Worm (Caenorhabditis elegans): Measurements from ENCODE around the gene aly-1.
A peak's percentile ranks its signal among the peaks of the same experiment; 100 is the strongest.

The aly-1 gene

DNA sequence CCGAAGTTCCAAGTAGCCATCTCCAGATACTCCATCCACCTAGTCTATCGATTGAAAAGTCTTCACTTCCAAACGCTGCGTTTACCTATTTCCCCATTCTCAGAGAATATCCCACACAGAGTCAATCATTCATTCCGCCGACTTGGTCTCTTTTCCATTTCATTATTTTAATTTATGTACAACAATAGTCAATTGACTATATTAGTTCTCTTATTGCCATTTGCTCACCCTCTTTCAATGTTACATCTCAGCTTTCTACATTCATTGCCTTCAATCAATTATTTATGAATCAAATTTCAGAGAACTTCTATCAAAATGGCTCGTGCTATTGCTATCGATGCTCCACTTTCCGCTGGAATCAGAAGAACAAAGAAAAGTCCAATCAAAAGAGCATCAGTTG is at the start of gene aly-1:
aly-1 (plus strand) TSS at position 301 of the 400 bp plus-strand sequence.
- TF ChIP-seq nhr-42 (GFP tag; IDR thresholded peaks at IDR 0.05): no peak

DNA sequence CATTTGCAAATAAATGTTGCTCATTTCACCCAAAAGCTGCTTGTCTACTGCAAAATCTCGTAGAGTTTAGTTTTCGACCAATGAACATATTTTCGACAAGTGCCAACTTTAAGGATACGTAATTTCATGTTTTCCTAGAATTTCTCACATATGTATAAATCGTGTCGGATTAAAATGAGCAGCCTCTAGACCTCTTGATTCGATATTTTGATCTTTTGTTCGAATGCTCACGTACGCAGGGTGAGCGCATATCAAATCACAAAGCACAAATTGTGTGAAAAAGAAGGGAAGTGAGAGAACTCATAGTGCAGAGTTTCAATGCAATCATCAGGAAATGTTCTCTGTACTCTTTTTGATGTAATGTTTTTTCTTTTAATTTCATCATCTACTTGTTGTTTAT is 45.2 kb upstream of the aly-1 start:
- TF ChIP-seq zfp-3 (GFP tag; conservative IDR thresholded peaks at IDR 0.05): no peak
- peak; percentile 8 for TF ChIP-seq pqm-1 (tag; optimal IDR thresholded peaks at IDR 0.05)
- no peak for TF ChIP-seq lin-39 (tag; optimal IDR thresholded peaks at IDR 0.05)
- TF ChIP-seq hlh-11 (tag; optimal IDR thresholded peaks at IDR 0.05): no peak
- TF ChIP-seq ceh-28 (tag; optimal IDR thresholded peaks at IDR 0.05): no peak
- peak in 1 of 2 experiments; percentile 21 for TF ChIP-seq lsy-2 (tag; optimal IDR thresholded peaks at IDR 0.05)
- TF ChIP-seq lir-3 (tag; optimal IDR thresholded peaks at IDR 0.05): no peak
- peak; percentile 40 to 86 for TF ChIP-seq hif-1 (tag; optimal IDR thresholded peaks at IDR 0.05)
- TF ChIP-seq lin-1 (GFP tag; IDR thresholded peaks at IDR 0.05): no peak

DNA sequence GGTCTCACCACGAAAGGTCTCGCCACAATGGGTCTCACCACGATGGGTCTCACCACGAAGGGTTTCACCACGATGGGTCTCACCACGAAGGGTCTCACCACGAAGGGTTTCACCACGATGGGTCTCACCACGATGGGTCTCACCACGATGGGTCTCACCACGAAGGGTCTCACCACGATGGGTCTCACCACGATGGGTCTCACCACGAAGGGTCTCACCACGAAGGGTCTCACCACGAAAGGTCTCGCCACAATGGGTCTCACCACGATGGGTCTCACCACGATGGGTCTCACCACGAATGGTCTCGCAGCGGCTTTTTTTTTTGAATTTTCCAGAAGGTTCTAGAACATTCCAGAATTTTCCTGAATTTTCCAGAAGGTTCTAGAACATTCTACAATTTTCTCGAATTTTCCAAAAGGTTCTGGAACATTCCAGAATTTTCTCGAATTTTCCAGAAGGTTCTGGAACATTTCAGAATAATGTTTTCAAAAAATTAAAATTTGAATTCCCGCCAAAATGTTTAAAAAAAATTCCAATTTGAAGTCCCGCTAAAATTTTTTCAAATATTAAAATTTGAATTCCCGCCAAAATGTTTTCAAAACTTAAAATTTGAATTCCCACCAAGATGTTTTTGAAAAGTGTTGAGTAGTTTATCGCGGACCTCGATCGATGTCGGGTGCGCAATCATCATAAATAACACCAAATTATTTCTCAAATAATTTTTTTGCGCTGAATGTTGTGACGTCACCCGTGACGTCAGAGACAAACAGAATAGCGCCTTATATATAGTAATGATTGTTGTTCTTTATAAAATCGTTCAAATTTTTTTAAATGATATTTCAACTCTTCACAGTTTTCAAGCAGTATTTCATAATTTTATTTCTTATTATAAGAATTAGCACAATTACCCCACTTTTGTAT is 41.2 kb upstream of the aly-1 start:
- TF ChIP-seq set-16 (GFP tag; IDR thresholded peaks at IDR 0.05) (peak; percentile 55; the same call in 1 of the 2 replicates), egl-43 (GFP tag; IDR thresholded peaks at IDR 0.05) (peak; percentile 48; the same call in 1 of the 2 replicates)

DNA sequence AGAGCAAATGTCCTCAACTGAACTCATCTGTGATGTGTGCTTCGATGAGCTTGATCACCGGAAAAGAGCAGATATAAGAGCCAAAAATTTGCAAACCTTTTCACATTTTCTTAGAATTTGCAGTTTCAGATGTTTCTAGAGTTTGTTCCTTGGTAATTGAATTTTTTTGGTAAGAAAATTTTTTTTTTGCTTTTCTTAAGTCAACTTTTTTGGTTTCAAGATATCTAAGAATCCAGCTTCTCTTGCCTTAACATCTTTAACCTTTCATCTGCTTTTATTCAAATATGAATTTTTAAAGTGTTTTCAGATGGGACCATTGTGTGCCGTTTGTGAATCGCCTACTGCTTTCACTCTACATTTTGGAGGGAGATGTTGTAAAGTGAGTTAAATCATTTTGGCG is 39.0 kb upstream of the aly-1 start, which contains the start of gene nhr-11:
nhr-11 (plus strand) TSS at position 301 of the 400 bp plus-strand sequence.
- no peak for TF ChIP-seq hlh-11 (tag; optimal IDR thresholded peaks at IDR 0.05)
- TF ChIP-seq php-3 (GFP tag; IDR thresholded peaks at IDR 0.05): no peak

DNA sequence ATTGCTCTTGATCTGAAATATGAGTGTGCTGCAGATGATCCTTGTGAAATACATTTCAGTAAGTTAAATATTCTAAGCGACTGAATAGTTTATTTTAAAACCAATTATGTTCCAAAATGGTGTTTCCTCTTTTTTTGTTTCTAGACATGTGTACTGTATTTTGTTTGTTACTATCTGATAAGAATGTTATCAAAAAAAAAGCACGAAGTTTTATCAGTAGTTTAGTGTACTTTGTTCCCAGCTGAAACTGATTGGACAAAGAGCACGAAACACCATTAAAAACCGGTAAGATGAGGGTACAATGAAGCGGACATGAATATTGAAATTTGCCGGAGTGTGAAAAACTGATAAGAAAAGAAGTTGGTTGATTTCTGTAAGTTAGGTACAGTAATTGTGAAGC is 38.5 kb upstream of the aly-1 start:
- TF ChIP-seq nhr-25 (tag; optimal IDR thresholded peaks at IDR 0.05; ENCODE audit: borderline replicate concordance, insufficient read depth): no peak
- TF ChIP-seq ces-1 (GFP tag; optimal IDR thresholded peaks at IDR 0.05): no peak
- peak; percentile 40 for TF ChIP-seq pqm-1 (tag; optimal IDR thresholded peaks at IDR 0.05)
- TF ChIP-seq dve-1 (tag; optimal IDR thresholded peaks at IDR 0.05; ENCODE audit: insufficient read depth): peak; percentile 66
- TF ChIP-seq zip-2 (tag; optimal IDR thresholded peaks at IDR 0.05): no peak
- peak; percentile 44; the same call in 1 of the 2 replicates for TF ChIP-seq dmd-6 (GFP tag; IDR thresholded peaks at IDR 0.05)
- TF ChIP-seq snpc-4 (tag; optimal IDR thresholded peaks at IDR 0.05): no peak
- TF ChIP-seq nhr-111 (GFP tag; optimal IDR thresholded peaks at IDR 0.05): no peak
- TF ChIP-seq hif-1 (tag; optimal IDR thresholded peaks at IDR 0.05): no peak
- no peak for TF ChIP-seq nhr-41 (GFP tag; IDR thresholded peaks at IDR 0.05)
- no peak for TF ChIP-seq ceh-20 (GFP tag; IDR thresholded peaks at IDR 0.05)
- TF ChIP-seq T26A8.4 (GFP tag; IDR thresholded peaks at IDR 0.05): no peak
- TF ChIP-seq mep-1 (tag; optimal IDR thresholded peaks at IDR 0.05): no peak
- no peak for TF ChIP-seq jun-1 (tag; optimal IDR thresholded peaks at IDR 0.05)
- TF ChIP-seq skn-1 (tag; optimal IDR thresholded peaks at IDR 0.05): no peak
- no peak for TF ChIP-seq F49E8.2 (tag; optimal IDR thresholded peaks at IDR 0.05; ENCODE audit: borderline replicate concordance)
- no peak for TF ChIP-seq arid-1 (GFP tag; conservative IDR thresholded peaks at IDR 0.05)
- peak; percentile 9 for TF ChIP-seq nhr-48 (tag; optimal IDR thresholded peaks at IDR 0.05)
- TF ChIP-seq hlh-11 (tag; optimal IDR thresholded peaks at IDR 0.05): peak; percentile 57
- TF ChIP-seq D1046.2 (GFP tag; IDR thresholded peaks at IDR 0.05): no peak
- no peak for TF ChIP-seq nhr-28 (tag; optimal IDR thresholded peaks at IDR 0.05)
- no peak for TF ChIP-seq F44E2.7 (GFP tag; IDR thresholded peaks at IDR 0.05)
- TF ChIP-seq daf-16 (GFP tag; optimal IDR thresholded peaks at IDR 0.05): no peak
- peak; percentile 57 for TF ChIP-seq daf-16 (tag; optimal IDR thresholded peaks at IDR 0.05)
- no peak for TF ChIP-seq madf-9 (GFP tag; conservative IDR thresholded peaks at IDR 0.05)
- no peak for TF ChIP-seq ceh-32 (tag; optimal IDR thresholded peaks at IDR 0.05; ENCODE audit: poor library complexity)
- TF ChIP-seq nhr-11 (tag; optimal IDR thresholded peaks at IDR 0.05): no peak
- no peak for TF ChIP-seq fos-1 (tag; optimal IDR thresholded peaks at IDR 0.05)
- TF ChIP-seq dmd-8 (GFP tag; IDR thresholded peaks at IDR 0.05): no peak
- no peak for TF ChIP-seq saeg-2 (GFP tag; IDR thresholded peaks at IDR 0.05)
- no peak for TF ChIP-seq nhr-102 (tag; optimal IDR thresholded peaks at IDR 0.05)
- no peak for TF ChIP-seq F10B5.3 (tag; optimal IDR thresholded peaks at IDR 0.05)

All from whole organism, L4 larva.